Worm (Caenorhabditis elegans): ENCODE results near the gene fbxb-5.

Gene fbxb-5

ce11 chrII:1691011-1691410, 31.3 kb downstream of the fbxb-5 start, which contains the start of gene fbxc-22:
Gene fbxc-22, minus strand, starts transcription at chrII:1691111.
- TF ChIP-seq drap-1 (GFP tag; optimal IDR thresholded peaks at IDR 0.05) (no peak), ces-1 (GFP tag; optimal IDR thresholded peaks at IDR 0.05) (no peak), M03D4.4 (tag; optimal IDR thresholded peaks at IDR 0.05) (no peak), hlh-1 (tag; optimal IDR thresholded peaks at IDR 0.05) (no peak), ceh-43 (GFP tag; optimal IDR thresholded peaks at IDR 0.05) (no peak), blmp-1 (tag; optimal IDR thresholded peaks at IDR 0.05) (no peak), cnd-1 (tag; optimal IDR thresholded peaks at IDR 0.05) (no peak), elt-3 (tag; optimal IDR thresholded peaks at IDR 0.05) (no peak), snpc-4 (tag; optimal IDR thresholded peaks at IDR 0.05) (no peak), nhr-28 (tag; optimal IDR thresholded peaks at IDR 0.05) (no peak)

ce11 chrII:1688813-1689212, 33.5 kb downstream of the fbxb-5 start, which contains the start of the genes fbxb-18 and fbxb-19:
Gene fbxb-18, minus strand, starts transcription at chrII:1688913.
Gene fbxb-19, minus strand, starts transcription at chrII:1689181.
- no peak for TF ChIP-seq M03D4.4 (tag; optimal IDR thresholded peaks at IDR 0.05)
- no peak for TF ChIP-seq nhr-2 (tag; optimal IDR thresholded peaks at IDR 0.05)
- TF ChIP-seq sem-2 (GFP tag; optimal IDR thresholded peaks at IDR 0.05) = no peak

DNA sequence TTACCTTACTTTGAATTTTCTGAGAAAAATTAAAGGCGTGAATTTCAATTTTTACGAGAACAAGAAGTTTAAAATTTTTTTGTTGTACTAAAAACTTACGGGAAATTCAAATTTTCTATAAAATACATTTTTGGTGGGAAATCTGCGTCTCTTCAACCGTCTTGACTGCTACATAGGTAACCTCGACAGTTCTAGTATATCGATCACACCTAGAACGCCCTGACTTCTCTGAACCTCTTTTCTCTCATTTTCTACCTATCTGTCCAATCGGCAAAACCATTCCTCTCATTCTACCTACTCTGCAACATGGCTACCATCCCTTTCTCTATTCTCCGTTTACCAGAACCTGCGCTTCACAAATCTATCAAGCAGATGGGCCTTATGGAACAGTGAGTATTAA, 38.6 kb downstream of the fbxb-5 start, which contains the start of gene fbxb-25:
TSS of gene fbxb-25 (plus strand) at position 301 of the 400 bp plus-strand sequence.
- TF ChIP-seq lin-13 (tag; optimal IDR thresholded peaks at IDR 0.05) = no peak
- TF ChIP-seq lsy-2 (tag; optimal IDR thresholded peaks at IDR 0.05) = no peak
- no peak for TF ChIP-seq mab-5 (tag; optimal IDR thresholded peaks at IDR 0.05)
- no peak for TF ChIP-seq ceh-43 (GFP tag; optimal IDR thresholded peaks at IDR 0.05)
- no peak for TF ChIP-seq ces-1 (GFP tag; optimal IDR thresholded peaks at IDR 0.05)

ce11 chrII:1682218-1682617, 40.1 kb downstream of the fbxb-5 start, which contains the start of gene fbxb-26:
Gene fbxb-26, plus strand, starts transcription at chrII:1682518.
- no peak for TF ChIP-seq nhr-2 (tag; optimal IDR thresholded peaks at IDR 0.05)
- no peak for TF ChIP-seq nhr-28 (tag; optimal IDR thresholded peaks at IDR 0.05)
- TF ChIP-seq ceh-39 (tag; optimal IDR thresholded peaks at IDR 0.05) = no peak
- TF ChIP-seq nhr-12 (tag; optimal IDR thresholded peaks at IDR 0.05) = no peak
- no peak for TF ChIP-seq tbx-8 (GFP tag; optimal IDR thresholded peaks at IDR 0.05)
- no peak for TF ChIP-seq ztf-11 (tag; optimal IDR thresholded peaks at IDR 0.05)
- TF ChIP-seq nhr-237 (tag; optimal IDR thresholded peaks at IDR 0.05) = no peak

- TF ChIP-seq nhr-2 (tag; optimal IDR thresholded peaks at IDR 0.05) = no peak
- TF ChIP-seq flh-1 (GFP tag; optimal IDR thresholded peaks at IDR 0.05) = no peak
Observed at ce11 chrII:1679081-1679480, 43.2 kb downstream of the fbxb-5 start, which contains the start of gene irld-36. Gene irld-36, plus strand, starts transcription at chrII:1679381.

ce11 chrII:1676088-1676487, 46.2 kb downstream of the fbxb-5 start, which contains the start of gene fbxb-17:
Gene fbxb-17, plus strand, starts transcription at chrII:1676388.
- TF ChIP-seq mls-2 (tag; optimal IDR thresholded peaks at IDR 0.05) = no peak
- TF ChIP-seq ham-2 (GFP tag; optimal IDR thresholded peaks at IDR 0.05) = no peak
- no peak for TF ChIP-seq unc-62 (GFP tag; optimal IDR thresholded peaks at IDR 0.05)
- TF ChIP-seq elt-1 (tag; optimal IDR thresholded peaks at IDR 0.05; ENCODE audit: borderline replicate concordance, insufficient read depth) = no peak
- no peak for TF ChIP-seq snpc-4 (tag; optimal IDR thresholded peaks at IDR 0.05)
- no peak for TF ChIP-seq elt-3 (tag; optimal IDR thresholded peaks at IDR 0.05)
- TF ChIP-seq bed-3 (GFP tag; optimal IDR thresholded peaks at IDR 0.05) = no peak
- TF ChIP-seq unc-120 (tag; optimal IDR thresholded peaks at IDR 0.05; ENCODE audit: poor library complexity, severe bottlenecking) = no peak
- TF ChIP-seq ceh-43 (GFP tag; optimal IDR thresholded peaks at IDR 0.05) = no peak
- TF ChIP-seq blmp-1 (tag; optimal IDR thresholded peaks at IDR 0.05) = no peak
- no peak for TF ChIP-seq nhr-28 (tag; optimal IDR thresholded peaks at IDR 0.05)
- no peak for TF ChIP-seq unc-39 (tag; optimal IDR thresholded peaks at IDR 0.05)
- TF ChIP-seq ztf-11 (tag; optimal IDR thresholded peaks at IDR 0.05) = no peak
- TF ChIP-seq mep-1 (tag; optimal IDR thresholded peaks at IDR 0.05) = no peak
- TF ChIP-seq ces-1 (GFP tag; optimal IDR thresholded peaks at IDR 0.05) = no peak
- TF ChIP-seq cnd-1 (tag; optimal IDR thresholded peaks at IDR 0.05) = no peak
- TF ChIP-seq nhr-76 (tag; optimal IDR thresholded peaks at IDR 0.05) = no peak
- TF ChIP-seq hlh-1 (tag; optimal IDR thresholded peaks at IDR 0.05) = no peak
- TF ChIP-seq lin-32 (GFP tag; optimal IDR thresholded peaks at IDR 0.05) = no peak
- no peak for TF ChIP-seq nhr-12 (tag; optimal IDR thresholded peaks at IDR 0.05)

All from whole organism, mixed stage, embryonic.